Fruit fly (Drosophila melanogaster): ENCODE data around the gene CG8086.

dm6 chr2L:8217917-8218316 is 39.4 kb downstream of the CG8086 start, which contains the start of gene CG8292:
- no peak for TF ChIP-seq EcR (GFP tag; optimal IDR thresholded peaks at IDR 0.05)
- no peak for TF ChIP-seq psq (optimal IDR thresholded peaks at IDR 0.05)
- TF ChIP-seq Dll (optimal IDR thresholded peaks at IDR 0.05) = no peak
- TF ChIP-seq pan (optimal IDR thresholded peaks at IDR 0.05) = no peak
- TF ChIP-seq CG8478 (optimal IDR thresholded peaks at IDR 0.05) = no peak

All from whole organism.